Fruit fly (Drosophila melanogaster) whole organism, embryonic: ENCODE results near the gene rempA.

Experiments used
- Blimp-1 ChIP-seq: fragments of 200-800 bp; sonication (Bioruptor generic); optimal IDR thresholded peaks from 3 replicates; lab custom pipeline; 2018; ENCODE audit warnings: missing biosample characterization, missing genetic modification characterization, mild to moderate bottlenecking, moderate library complexity, missing genetic modification reagents
- CG11398 ChIP-seq: fragments of 200-800 bp; sonication (Bioruptor generic); optimal IDR thresholded peaks from 2 replicates; lab custom pipeline; 2016; ENCODE audit warnings: missing biosample characterization, missing genetic modification characterization
- CG14965 ChIP-seq: fragments of 200-800 bp; sonication (Bioruptor generic); optimal IDR thresholded peaks from 2 replicates; lab custom pipeline; 2016; ENCODE audit warnings: missing biosample characterization, missing genetic modification characterization, borderline replicate concordance
- CG15479 ChIP-seq: fragments of 200-800 bp; sonication (Bioruptor generic); optimal IDR thresholded peaks from 3 replicates; lab custom pipeline; 2019; ENCODE audit warnings: missing biosample characterization, mild to moderate bottlenecking, missing genetic modification characterization, moderate library complexity
- CG1832 ChIP-seq: fragments of 200-800 bp; sonication (Bioruptor generic); optimal IDR thresholded peaks from 2 replicates; lab custom pipeline; 2017; ENCODE audit warnings: missing biosample characterization, mild to moderate bottlenecking, missing genetic modification characterization, inconsistent platforms
- CG2199 ChIP-seq: fragments of 200-800 bp; sonication (Bioruptor generic); IDR thresholded peaks from 3 replicates; pipeline ENCODE4 v1.3.6; 2022; ENCODE audit warnings: missing biosample characterization, missing genetic modification characterization
- CG4282 ChIP-seq: fragments of 200-800 bp; sonication (Bioruptor generic); optimal IDR thresholded peaks from 2 replicates; lab custom pipeline; 2016; ENCODE audit warnings: missing biosample characterization, missing genetic modification characterization
- CG5180 ChIP-seq: fragments of 200-800 bp; sonication (Bioruptor generic); optimal IDR thresholded peaks from 3 replicates; lab custom pipeline; 2017; ENCODE audit warnings: missing biosample characterization, missing genetic modification characterization, mild to moderate bottlenecking, moderate library complexity, missing genetic modification reagents
- CG5953 ChIP-seq: fragments of 200-800 bp; sonication (Bioruptor generic); IDR thresholded peaks from 2 replicates; pipeline ENCODE4 v1.3.6; 2022; ENCODE audit warnings: missing biosample characterization, missing genetic modification characterization
- CG6175 ChIP-seq: fragments of 200-800 bp; sonication (Bioruptor generic); IDR thresholded peaks from 3 replicates; pipeline ENCODE4 v1.3.6; 2022; ENCODE audit warnings: missing biosample characterization, missing genetic modification characterization
- CG7271 ChIP-seq: fragments of 200-800 bp; sonication (Bioruptor generic); optimal IDR thresholded peaks from 2 replicates; lab custom pipeline; 2018; ENCODE audit warnings: missing biosample characterization, mild to moderate bottlenecking, missing genetic modification characterization, moderate library complexity
- CG7928 ChIP-seq: fragments of 200-800 bp; sonication (Bioruptor generic); optimal IDR thresholded peaks from 2 replicates; lab custom pipeline; 2017; ENCODE audit warnings: missing biosample characterization, mild to moderate bottlenecking, missing genetic modification characterization
- D ChIP-seq, 2 experiments: fragments of 200-800 bp in 1 of 2; fragments of >200 bp in 1 of 2; sonication (Bioruptor generic) in 1 of 2; optimal IDR thresholded peaks; 2 replicates in 1 of 2; 3 replicates in 1 of 2; lab custom pipeline; 2017; ENCODE audit warnings: mild to moderate bottlenecking in 1 of 2, missing biosample characterization in 1 of 2, missing genetic modification characterization in 1 of 2, missing genetic modification reagents in 1 of 2
- D19A ChIP-seq: fragments of 200-800 bp; optimal IDR thresholded peaks from 3 replicates; lab custom pipeline; 2019; ENCODE audit warnings: missing biosample characterization, mild to moderate bottlenecking, missing genetic modification characterization, moderate library complexity
- Deaf1 ChIP-seq: fragments of 200-800 bp; optimal IDR thresholded peaks from 3 replicates; lab custom pipeline; 2019; ENCODE audit warnings: missing biosample characterization, mild to moderate bottlenecking, missing genetic modification characterization, moderate library complexity
- HLH54F ChIP-seq: fragments of 200-800 bp; sonication (Bioruptor generic); optimal IDR thresholded peaks from 3 replicates; lab custom pipeline; 2016; ENCODE audit warnings: missing biosample characterization, missing genetic modification characterization
- Med ChIP-seq: fragments of 200-800 bp; sonication (Bioruptor generic); peaks from one replicate; lab custom pipeline; 2016; ENCODE audit warnings: missing biosample characterization, missing genetic modification characterization, mild to moderate bottlenecking, inconsistent platforms, moderate library complexity
- Pdp1 ChIP-seq, 2 experiments: fragments of 200-800 bp; sonication (Bioruptor generic); optimal IDR thresholded peaks; 3 replicates each; lab custom pipeline; 2016; ENCODE audit warnings: missing biosample characterization in 2 of 2, missing genetic modification characterization in 2 of 2, mild to moderate bottlenecking in 1 of 2, moderate library complexity in 1 of 2
- abd-A ChIP-seq: fragments of 200-800 bp; sonication (Bioruptor generic); optimal IDR thresholded peaks from 3 replicates; lab custom pipeline; 2019; ENCODE audit warnings: missing biosample characterization, mild to moderate bottlenecking, missing genetic modification characterization, moderate library complexity
- bcd ChIP-seq: fragments of 200-800 bp; sonication (Bioruptor generic); optimal IDR thresholded peaks from 2 replicates; lab custom pipeline; 2017; ENCODE audit warnings: missing biosample characterization, mild to moderate bottlenecking, missing genetic modification characterization
- cad ChIP-seq: fragments of >200 bp; optimal IDR thresholded peaks from 2 replicates; lab custom pipeline; 2017; ENCODE audit warnings: missing biosample characterization, missing genetic modification characterization
- chinmo ChIP-seq: fragments of 200-800 bp; sonication (Bioruptor generic); IDR thresholded peaks from 4 replicates; pipeline ENCODE4 v1.3.6; 2022; ENCODE audit warnings: missing biosample characterization, missing genetic modification characterization; ENCODE audit not compliant: partially characterized antibody
- da ChIP-seq: fragments of 200-800 bp; sonication (Bioruptor generic); optimal IDR thresholded peaks from 2 replicates; lab custom pipeline; 2016; ENCODE audit warnings: missing biosample characterization, missing genetic modification characterization
- dati ChIP-seq: fragments of 200-800 bp; sonication (Bioruptor generic); IDR thresholded peaks from 2 replicates; pipeline ENCODE4 v1.3.6; 2022; ENCODE audit warnings: missing biosample characterization, missing genetic modification characterization
- dysf ChIP-seq: fragments of 200-800 bp; sonication (Bioruptor generic); IDR thresholded peaks from 3 replicates; pipeline ENCODE4 v1.3.6; 2022; ENCODE audit warnings: missing biosample characterization, missing genetic modification characterization
- ewg ChIP-seq: fragments of 200-800 bp; sonication (Bioruptor generic); optimal IDR thresholded peaks from 3 replicates; lab custom pipeline; 2017; ENCODE audit warnings: mild to moderate bottlenecking, missing biosample characterization, missing genetic modification reagents, missing genetic modification characterization
- fd102C ChIP-seq: fragments of 200-800 bp; sonication (Bioruptor generic); optimal IDR thresholded peaks from 2 replicates; lab custom pipeline; 2018; ENCODE audit warnings: missing biosample characterization, mild to moderate bottlenecking, missing genetic modification characterization, moderate library complexity
- gcm ChIP-seq: fragments of 200-800 bp; sonication (Bioruptor generic); optimal IDR thresholded peaks from 2 replicates; lab custom pipeline; 2019; ENCODE audit warnings: missing biosample characterization, mild to moderate bottlenecking, missing genetic modification characterization, moderate library complexity
- grn ChIP-seq: fragments of 200-800 bp; sonication (Bioruptor generic); optimal IDR thresholded peaks from 3 replicates; lab custom pipeline; 2017; ENCODE audit warnings: missing biosample characterization, missing genetic modification characterization
- inv ChIP-seq: fragments of 200-800 bp; sonication (Bioruptor generic); IDR thresholded peaks from 2 replicates; pipeline ENCODE4 v1.3.6; 2022; ENCODE audit warnings: missing biosample characterization, missing genetic modification characterization; ENCODE audit not compliant: partially characterized antibody
- nau ChIP-seq: fragments of 200-800 bp; sonication (Bioruptor generic); optimal IDR thresholded peaks from 3 replicates; lab custom pipeline; 2017; ENCODE audit warnings: missing biosample characterization, mild to moderate bottlenecking, missing genetic modification characterization, missing genetic modification reagents
- oc ChIP-seq: fragments of 200-800 bp; sonication (Bioruptor generic); optimal IDR thresholded peaks from 2 replicates; lab custom pipeline; 2018; ENCODE audit warnings: missing biosample characterization, mild to moderate bottlenecking, missing genetic modification characterization, moderate library complexity
- prd ChIP-seq, 3 experiments: fragments of >200 bp in 2 of 3; fragments of 200-800 bp in 1 of 3; sonication (Bioruptor generic) in 1 of 3; optimal IDR thresholded peaks in 2 of 3; IDR thresholded peaks in 1 of 3; 2 replicates in 2 of 3; 3 replicates in 1 of 3; pipeline versions ENCODE4 v1.3.6 to Lab custom; 2017 to 2022; ENCODE audit warnings: missing biosample characterization in 1 of 3, missing genetic modification characterization in 1 of 3
- pros ChIP-seq: fragments of 200-800 bp; sonication (Bioruptor generic); optimal IDR thresholded peaks from 3 replicates; lab custom pipeline; 2019; ENCODE audit warnings: missing biosample characterization, mild to moderate bottlenecking, missing genetic modification characterization, moderate library complexity
- tap ChIP-seq: fragments of 200-800 bp; optimal IDR thresholded peaks from 3 replicates; lab custom pipeline; 2019; ENCODE audit warnings: missing biosample characterization, mild to moderate bottlenecking, missing genetic modification characterization, moderate library complexity
- tll ChIP-seq, 2 experiments: fragments of 200-800 bp in 1 of 2; fragments of >200 bp in 1 of 2; sonication (Bioruptor generic) in 1 of 2; optimal IDR thresholded peaks; 2 replicates each; lab custom pipeline; 2017 to 2019; ENCODE audit warnings: missing biosample characterization in 2 of 2, missing genetic modification characterization in 2 of 2, mild to moderate bottlenecking in 1 of 2, moderate library complexity in 1 of 2
- unc-4 ChIP-seq: fragments of 200-800 bp; sonication (Bioruptor generic); IDR thresholded peaks from 2 replicates; pipeline ENCODE4 v1.3.6; 2022; ENCODE audit warnings: missing biosample characterization, missing genetic modification characterization; ENCODE audit not compliant: partially characterized antibody
- zen ChIP-seq: fragments of 200-800 bp; sonication (Bioruptor generic); optimal IDR thresholded peaks from 3 replicates; lab custom pipeline; 2018; ENCODE audit warnings: missing biosample characterization, mild to moderate bottlenecking, missing genetic modification characterization, moderate library complexity
- zfh1 ChIP-seq: fragments of 200-800 bp; sonication (Bioruptor generic); IDR thresholded peaks from 3 replicates; pipeline ENCODE4 v1.3.6; 2022; ENCODE audit warnings: missing biosample characterization, missing genetic modification characterization

rempA gene

dm6 chr2L:518979-519891 is 40.9 kb downstream of the rempA start (continued):
- TF ChIP-seq HLH54F (GFP tag; lab: Kevin White, UChicago), result no peak
- peak; percentile 56 for TF ChIP-seq cad (GFP tag; lab: Kevin White, UChicago)
- no peak for TF ChIP-seq CG11398 (GFP tag; lab: Kevin White, UChicago)
- peak; percentile 73 for TF ChIP-seq pros (GFP tag; lab: Kevin White, UChicago)
- 0 out of 3 replicates have a peak, but pooled peaks have one; percentile 57 for TF ChIP-seq CG2199 (GFP tag; lab: Robert Waterston, UW)
- TF ChIP-seq oc (tag; lab: Kevin White, UChicago), result no peak
- TF ChIP-seq Pdp1 (GFP tag; optimal IDR thresholded peaks at IDR 0.05; lab: Kevin White, UChicago), result peak in 1 of 2 experiments; percentile 27
- TF ChIP-seq CG4282, result no peak
- TF ChIP-seq CG5180 (GFP tag; lab: Kevin White, UChicago), result no peak
- TF ChIP-seq tap (tag; lab: Kevin White, UChicago), result no peak
- peak; percentile 44 for TF ChIP-seq Deaf1 (tag; lab: Kevin White, UChicago)
- TF ChIP-seq CG6175 (GFP tag; lab: Robert Waterston, UW), result no peak
- peak; percentile 57 for TF ChIP-seq CG15479 (GFP tag; lab: Kevin White, UChicago)
- TF ChIP-seq Blimp-1, result peak; percentile 26
- 0 out of 4 replicates have a peak, but pooled peaks have one; percentile 49 for TF ChIP-seq chinmo (GFP tag; lab: Robert Waterston, UW)
- peak; percentile 38 for TF ChIP-seq abd-A (tag; lab: Kevin White, UChicago)
- peak; percentile 58 for TF ChIP-seq gcm (GFP tag; lab: Kevin White, UChicago)
- TF ChIP-seq zen (tag; lab: Kevin White, UChicago), result peak; percentile 95
- no peak for TF ChIP-seq inv
- no peak for TF ChIP-seq CG7928 (GFP tag; lab: Kevin White, UChicago)
- TF ChIP-seq CG5953 (GFP tag; lab: Robert Waterston, UW), result 0 out of 2 replicates have a peak, but pooled peaks have one; percentile 29

DNA sequence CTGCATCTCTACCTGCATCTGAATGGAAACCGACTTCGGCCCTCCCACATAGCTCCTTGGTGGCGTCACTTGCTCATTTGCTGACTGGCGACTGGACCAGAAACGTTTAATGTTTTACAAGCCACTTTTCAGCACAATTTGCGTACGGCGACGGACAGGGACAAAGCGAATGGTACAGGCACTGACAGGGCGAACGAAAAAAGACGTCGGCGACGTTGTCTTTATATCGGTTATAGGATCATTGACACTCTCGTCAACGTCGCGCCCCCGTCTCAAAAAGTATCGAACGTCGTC is 41.5 kb downstream of the rempA start:
- TF ChIP-seq unc-4 (GFP tag; lab: Robert Waterston, UW) (no peak), CG15479 (GFP tag; lab: Kevin White, UChicago) (peak; percentile 86), dati (GFP tag; lab: Robert Waterston, UW) (no peak), zen (tag; lab: Kevin White, UChicago) (peak; percentile 90), nau (no peak)

DNA sequence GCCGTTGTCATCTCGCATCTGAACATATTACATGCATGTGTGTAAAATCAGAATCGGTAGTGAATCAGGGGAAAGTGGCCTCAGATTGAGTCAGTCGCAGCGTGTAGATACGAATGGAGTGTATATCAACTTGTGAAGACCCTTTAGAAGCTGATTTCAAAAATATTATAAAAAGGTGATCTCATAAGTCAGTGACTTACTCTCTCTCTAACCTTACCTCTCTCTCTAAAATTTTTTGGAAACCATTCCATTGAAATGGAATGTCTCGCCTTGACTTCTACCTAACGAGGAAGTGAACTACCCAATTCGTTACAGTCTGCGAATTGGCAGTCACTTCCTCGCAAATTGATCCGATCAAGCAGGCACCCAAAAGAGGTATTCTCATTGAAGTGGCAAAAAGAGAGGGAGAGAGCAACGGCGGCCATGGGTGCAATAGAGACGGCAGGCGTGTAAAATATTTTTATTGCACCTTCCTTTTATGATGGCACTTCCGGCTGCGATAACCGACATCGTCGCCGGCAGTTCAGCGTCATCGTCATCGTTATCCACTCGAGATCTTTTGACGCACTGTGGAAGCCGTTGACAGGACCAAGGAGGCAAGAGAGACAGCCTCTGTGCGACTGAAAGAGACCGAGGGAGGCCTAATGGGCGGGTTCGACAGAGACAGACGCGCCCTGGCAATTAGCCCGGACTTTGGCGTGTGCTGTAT is 42.0 kb downstream of the rempA start:
- TF ChIP-seq CG15479 (GFP tag; lab: Kevin White, UChicago), result peak; percentile 97
- TF ChIP-seq zen (tag; lab: Kevin White, UChicago), result peak; percentile 99
- no peak for TF ChIP-seq da (GFP tag; lab: Kevin White, UChicago)
- peak; percentile 9 for TF ChIP-seq Med
- peak in 1 of 2 experiments; percentile 93 for TF ChIP-seq tll (GFP tag; optimal IDR thresholded peaks at IDR 0.05; lab: Kevin White, UChicago)
- TF ChIP-seq CG14965 (GFP tag; lab: Kevin White, UChicago), result no peak
- no peak for TF ChIP-seq prd (optimal IDR thresholded peaks at IDR 0.05; lab: Kevin White, UChicago)
- peak; percentile 36; the same call in 1 of the 3 replicates for TF ChIP-seq prd (GFP tag; IDR thresholded peaks at IDR 0.05; lab: Robert Waterston, UW)
- TF ChIP-seq grn (GFP tag; lab: Kevin White, UChicago), result peak; percentile 25
- no peak for TF ChIP-seq ewg (GFP tag; lab: Kevin White, UChicago)
- TF ChIP-seq D19A (tag; lab: Kevin White, UChicago), result peak; percentile 56
- peak; percentile 77 for TF ChIP-seq CG7271
- peak; percentile 99 for TF ChIP-seq cad (GFP tag; lab: Kevin White, UChicago)
- TF ChIP-seq zfh1 (GFP tag; lab: Robert Waterston, UW), result no peak
- TF ChIP-seq bcd (GFP tag; lab: Kevin White, UChicago), result no peak
- peak; percentile 73 for TF ChIP-seq D (optimal IDR thresholded peaks at IDR 0.05; lab: Kevin White, UChicago)
- TF ChIP-seq D (GFP tag; optimal IDR thresholded peaks at IDR 0.05; lab: Kevin White, UChicago), result no peak
- peak; percentile 16 for TF ChIP-seq fd102C (GFP tag; lab: Kevin White, UChicago)
- peak; percentile 40 for TF ChIP-seq CG1832 (GFP tag; lab: Kevin White, UChicago)
- 0 out of 3 replicates have a peak, but pooled peaks have one; percentile 7 for TF ChIP-seq dysf (GFP tag; lab: Robert Waterston, UW)
